Worm (Caenorhabditis elegans): Measurements from ENCODE around the gene ttc-39B.

DNA sequence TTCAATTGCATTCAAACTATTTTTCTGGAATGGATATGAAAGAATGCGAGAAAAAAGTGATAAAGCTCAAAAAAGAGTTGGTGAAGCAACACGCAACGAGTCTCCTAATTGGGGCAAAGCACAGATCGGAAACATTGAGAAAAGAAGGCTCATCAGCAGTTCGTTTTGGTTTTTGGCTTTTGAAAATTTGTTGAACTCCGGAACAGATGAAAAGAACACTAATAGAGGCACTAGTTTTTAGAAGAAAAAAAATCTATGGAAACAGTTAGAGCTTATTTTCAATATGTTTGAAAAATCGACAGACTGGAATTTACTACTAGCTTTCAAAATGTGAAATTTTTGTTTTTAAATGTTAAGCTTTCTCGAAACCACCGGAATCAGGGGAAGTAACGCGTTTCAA, 21.9 kb downstream of the ttc-39B start:
- TF ChIP-seq mep-1 (tag; optimal IDR thresholded peaks at IDR 0.05) = no peak
- TF ChIP-seq nhr-6 (tag; optimal IDR thresholded peaks at IDR 0.05) = no peak
- TF ChIP-seq tag-97 (GFP tag; IDR thresholded peaks at IDR 0.05) = no peak
- no peak for TF ChIP-seq rbr-2 (tag; optimal IDR thresholded peaks at IDR 0.05)
- TF ChIP-seq ceh-28 (tag; optimal IDR thresholded peaks at IDR 0.05) = no peak
- TF ChIP-seq pqm-1 (tag; optimal IDR thresholded peaks at IDR 0.05) = no peak
- no peak for TF ChIP-seq snpc-4 (tag; optimal IDR thresholded peaks at IDR 0.05)
- TF ChIP-seq pha-4 (GFP tag; IDR thresholded peaks at IDR 0.05) = no peak
- no peak for TF ChIP-seq pha-4 (tag; optimal IDR thresholded peaks at IDR 0.05)
- TF ChIP-seq aha-1 (tag) = peak; percentile 70
- TF ChIP-seq fkh-10 (GFP tag; optimal IDR thresholded peaks at IDR 0.05) = no peak
- no peak for TF ChIP-seq nhr-11 (tag; optimal IDR thresholded peaks at IDR 0.05)
